Fruit fly (Drosophila melanogaster): ENCODE measurements around the gene Xrcc2.

Xrcc2 gene

dm6 chrX:18512271-18512679 lies 12.3 kb downstream of the Xrcc2 start, which contains the start of gene Ggt-1 (continued):
- no peak for TF ChIP-seq ham (GFP tag; IDR thresholded peaks at IDR 0.05)
- peak; percentile 75 for TF ChIP-seq Med (GFP tag)
- no peak for TF ChIP-seq ac (GFP tag; optimal IDR thresholded peaks at IDR 0.05)
- TF ChIP-seq Kr (GFP tag; optimal IDR thresholded peaks at IDR 0.05), result no peak
- no peak for TF ChIP-seq CG7556 (GFP tag; optimal IDR thresholded peaks at IDR 0.05)
- no peak for TF ChIP-seq shn (GFP tag; optimal IDR thresholded peaks at IDR 0.05)
- TF ChIP-seq lov (optimal IDR thresholded peaks at IDR 0.05), result no peak
- no peak for TF ChIP-seq lov (GFP tag; IDR thresholded peaks at IDR 0.05)
- TF ChIP-seq Stat92E (GFP tag; optimal IDR thresholded peaks at IDR 0.05), result no peak
- no peak for TF ChIP-seq sens-2 (GFP tag; IDR thresholded peaks at IDR 0.05)
- no peak for TF ChIP-seq Sox102F (GFP tag; optimal IDR thresholded peaks at IDR 0.05)
- no peak for TF ChIP-seq CG17829 (tag; optimal IDR thresholded peaks at IDR 0.05)
- no peak for TF ChIP-seq ranshi (GFP tag; IDR thresholded peaks at IDR 0.05)
- no peak for TF ChIP-seq CG4424 (GFP tag; optimal IDR thresholded peaks at IDR 0.05)
- TF ChIP-seq bsh (GFP tag; optimal IDR thresholded peaks at IDR 0.05), result no peak
- no peak for TF ChIP-seq CG11696 (GFP tag; IDR thresholded peaks at IDR 0.05)
- TF ChIP-seq vfl (GFP tag; optimal IDR thresholded peaks at IDR 0.05), result no peak
- TF ChIP-seq gce (GFP tag; IDR thresholded peaks at IDR 0.05), result no peak
- no peak for TF ChIP-seq slp2 (GFP tag; optimal IDR thresholded peaks at IDR 0.05)
- no peak for TF ChIP-seq Usf (GFP tag; optimal IDR thresholded peaks at IDR 0.05)
- no peak for TF ChIP-seq Fer3 (tag; optimal IDR thresholded peaks at IDR 0.05)
- peak; percentile 94 for TF ChIP-seq hb (GFP tag; IDR thresholded peaks at IDR 0.05; ENCODE audit: partially characterized antibody)
- no peak for TF ChIP-seq CG1602 (GFP tag; optimal IDR thresholded peaks at IDR 0.05)
- no peak for TF ChIP-seq CG2889 (GFP tag; IDR thresholded peaks at IDR 0.05)
- TF ChIP-seq CG1792 (GFP tag; optimal IDR thresholded peaks at IDR 0.05), result no peak
- TF ChIP-seq E2f2 (GFP tag; IDR thresholded peaks at IDR 0.05), result peak; percentile 46; the same call in 1 of the 2 replicates
- no peak for TF ChIP-seq Neu2 (GFP tag; optimal IDR thresholded peaks at IDR 0.05; ENCODE audit: borderline replicate concordance)
- TF ChIP-seq chif (GFP tag; optimal IDR thresholded peaks at IDR 0.05), result no peak
- peak; percentile 93 for TF ChIP-seq vnd (GFP tag; IDR thresholded peaks at IDR 0.05; ENCODE audit: partially characterized antibody)
- no peak for TF ChIP-seq CG14014 (GFP tag; IDR thresholded peaks at IDR 0.05)
- no peak for TF ChIP-seq stc (GFP tag; IDR thresholded peaks at IDR 0.05)
- no peak for TF ChIP-seq dan (GFP tag; IDR thresholded peaks at IDR 0.05)
- TF ChIP-seq aop (GFP tag; IDR thresholded peaks at IDR 0.05), result no peak
- TF ChIP-seq Adf1 (GFP tag; IDR thresholded peaks at IDR 0.05), result peak; percentile 48; the same call in 1 of the 2 replicates
- TF ChIP-seq ATbp (GFP tag; optimal IDR thresholded peaks at IDR 0.05), result no peak
- no peak for TF ChIP-seq wdn (GFP tag; IDR thresholded peaks at IDR 0.05)
- TF ChIP-seq psq (GFP tag; optimal IDR thresholded peaks at IDR 0.05), result no peak
- no peak for TF ChIP-seq ken (GFP tag; IDR thresholded peaks at IDR 0.05)
- no peak for TF ChIP-seq toy (GFP tag; IDR thresholded peaks at IDR 0.05)
- no peak for TF ChIP-seq fd64A (GFP tag; optimal IDR thresholded peaks at IDR 0.05)
- no peak for TF ChIP-seq oc (tag; optimal IDR thresholded peaks at IDR 0.05)
- TF ChIP-seq chn (GFP tag; optimal IDR thresholded peaks at IDR 0.05), result peak; percentile 1
- TF ChIP-seq slbo (GFP tag; IDR thresholded peaks at IDR 0.05), result no peak
- no peak for TF ChIP-seq Hr3 (GFP tag; optimal IDR thresholded peaks at IDR 0.05)
- no peak for TF ChIP-seq exex (tag; optimal IDR thresholded peaks at IDR 0.05)
- peak; percentile 49; the same call in 1 of the 2 replicates for TF ChIP-seq sob (GFP tag; IDR thresholded peaks at IDR 0.05)
- TF ChIP-seq cg (GFP tag; optimal IDR thresholded peaks at IDR 0.05), result no peak
- TF ChIP-seq pfk (GFP tag; optimal IDR thresholded peaks at IDR 0.05), result peak; percentile 94
- no peak for TF ChIP-seq C15 (GFP tag; IDR thresholded peaks at IDR 0.05)
- TF ChIP-seq her (GFP tag; optimal IDR thresholded peaks at IDR 0.05), result no peak
- no peak for TF ChIP-seq CG43689 (GFP tag; IDR thresholded peaks at IDR 0.05)
- TF ChIP-seq CG10267 (tag; optimal IDR thresholded peaks at IDR 0.05), result no peak
- no peak for TF ChIP-seq CG13424 (tag; optimal IDR thresholded peaks at IDR 0.05)

Measured in whole organism, embryonic.